Worm (Caenorhabditis elegans) whole organism, L3 larva: Measurements from ENCODE around the gene T07H8.11.

Experiments
- R02D3.7 ChIP-seq: fragments of 150-350 bp; optimal IDR thresholded peaks from 2 replicates; lab custom pipeline; 2014; ENCODE audit warnings: missing biosample characterization, missing genetic modification characterization
- ZK546.5 ChIP-seq: sonication (generic microtip); optimal IDR thresholded peaks from 2 replicates; lab custom pipeline; 2017; ENCODE audit warnings: missing biosample characterization, missing genetic modification characterization
- aly-2 ChIP-seq: fragments of 150-350 bp; optimal IDR thresholded peaks from 2 replicates; lab custom pipeline; 2014; ENCODE audit warnings: missing biosample characterization, missing genetic modification characterization
- ama-1 ChIP-seq: fragments of 150-350 bp; optimal IDR thresholded peaks from 2 replicates; lab custom pipeline; 2018
- ceh-16 ChIP-seq: sonication (generic microtip); optimal IDR thresholded peaks from 2 replicates; lab custom pipeline; 2017; ENCODE audit warnings: missing biosample characterization, missing genetic modification characterization
- ceh-28 ChIP-seq: fragments of 150-350 bp; optimal IDR thresholded peaks from 2 replicates; lab custom pipeline; 2014; ENCODE audit warnings: missing biosample characterization, missing genetic modification reagents, missing genetic modification characterization
- ceh-9 ChIP-seq: sonication (generic microtip); optimal IDR thresholded peaks from 2 replicates; lab custom pipeline; 2018; ENCODE audit warnings: missing biosample characterization, missing genetic modification characterization
- daf-12 ChIP-seq: fragments of 150-350 bp; optimal IDR thresholded peaks from 2 replicates; lab custom pipeline; 2014; ENCODE audit warnings: missing biosample characterization, missing genetic modification reagents, missing genetic modification characterization
- egl-27 ChIP-seq: sonication (generic microtip); optimal IDR thresholded peaks from 4 replicates; lab custom pipeline; 2017; ENCODE audit warnings: missing biosample characterization, missing genetic modification reagents, missing genetic modification characterization
- elt-1 ChIP-seq: fragments of 150-350 bp; optimal IDR thresholded peaks from 2 replicates; lab custom pipeline; 2014; ENCODE audit warnings: missing biosample characterization, missing genetic modification characterization
- eor-1 ChIP-seq, 2 experiments: fragments of 150-350 bp; optimal IDR thresholded peaks; 2 replicates each; lab custom pipeline; 2014 to 2018; ENCODE audit warnings: missing biosample characterization in 2 of 2, missing genetic modification characterization in 2 of 2
- fkh-10 ChIP-seq: sonication (generic microtip); optimal IDR thresholded peaks from 2 replicates; lab custom pipeline; 2017; ENCODE audit warnings: missing biosample characterization, missing genetic modification reagents, missing genetic modification characterization
- fos-1 ChIP-seq: fragments of 150-350 bp; optimal IDR thresholded peaks from 2 replicates; lab custom pipeline; 2014; ENCODE audit warnings: missing biosample characterization, missing genetic modification characterization
- hmg-11 ChIP-seq: sonication (generic microtip); optimal IDR thresholded peaks from 2 replicates; lab custom pipeline; 2016; ENCODE audit warnings: missing genetic modification characterization, missing compliant biosample characterization
- jun-1 ChIP-seq: fragments of 150-350 bp; optimal IDR thresholded peaks from 2 replicates; lab custom pipeline; 2014; ENCODE audit warnings: missing biosample characterization, missing genetic modification reagents, missing genetic modification characterization
- lin-15B ChIP-seq: fragments of 150-350 bp; optimal IDR thresholded peaks from 2 replicates; lab custom pipeline; 2014; ENCODE audit warnings: missing biosample characterization, missing genetic modification characterization
- lin-39 ChIP-seq: fragments of 150-350 bp; optimal IDR thresholded peaks from 2 replicates; lab custom pipeline; 2018; ENCODE audit warnings: missing biosample characterization, missing genetic modification reagents, missing genetic modification characterization
- lsy-12 ChIP-seq: sonication (generic microtip); optimal IDR thresholded peaks from 2 replicates; lab custom pipeline; 2016; ENCODE audit warnings: mild to moderate bottlenecking, missing genetic modification characterization, missing compliant biosample characterization
- nhr-11 ChIP-seq: fragments of 150-350 bp; optimal IDR thresholded peaks from 2 replicates; lab custom pipeline; 2014; ENCODE audit warnings: missing biosample characterization, missing genetic modification characterization
- nhr-12 ChIP-seq: fragments of 150-350 bp; optimal IDR thresholded peaks from 2 replicates; lab custom pipeline; 2014; ENCODE audit warnings: missing biosample characterization, missing genetic modification characterization
- nhr-23 ChIP-seq: fragments of 150-350 bp; optimal IDR thresholded peaks from 2 replicates; lab custom pipeline; 2014; ENCODE audit warnings: missing biosample characterization, missing genetic modification reagents, missing genetic modification characterization
- nhr-237 ChIP-seq: fragments of 150-350 bp; optimal IDR thresholded peaks from 2 replicates; lab custom pipeline; 2014; ENCODE audit warnings: missing biosample characterization, missing genetic modification characterization
- nhr-25 ChIP-seq: sonication (generic microtip); optimal IDR thresholded peaks from 2 replicates; lab custom pipeline; 2017; ENCODE audit warnings: missing biosample characterization, missing genetic modification characterization
- nhr-43 ChIP-seq: sonication (generic microtip); optimal IDR thresholded peaks from 2 replicates; lab custom pipeline; 2016; ENCODE audit warnings: mild to moderate bottlenecking, missing genetic modification characterization, missing compliant biosample characterization; ENCODE audit not compliant: poor library complexity, severe bottlenecking
- nhr-67 ChIP-seq: fragments of 150-350 bp; optimal IDR thresholded peaks from 2 replicates; lab custom pipeline; 2014; ENCODE audit warnings: missing biosample characterization, missing genetic modification characterization
- nhr-76 ChIP-seq: fragments of 150-350 bp; sonication (generic microtip); optimal IDR thresholded peaks from 5 replicates; lab custom pipeline; 2014; ENCODE audit warnings: missing biosample characterization, missing genetic modification characterization
- nhr-77 ChIP-seq: fragments of 150-350 bp; optimal IDR thresholded peaks from 2 replicates; lab custom pipeline; 2014; ENCODE audit warnings: missing biosample characterization, missing genetic modification characterization
- pqm-1 ChIP-seq: fragments of 150-350 bp; optimal IDR thresholded peaks from 2 replicates; lab custom pipeline; 2017; ENCODE audit warnings: missing biosample characterization, missing genetic modification characterization, inconsistent platforms
- sea-2 ChIP-seq: fragments of 150-350 bp; sonication (generic microtip); optimal IDR thresholded peaks from 4 replicates; lab custom pipeline; 2014; ENCODE audit warnings: missing biosample characterization, missing genetic modification reagents, missing genetic modification characterization
- skn-1 ChIP-seq: fragments of 150-350 bp; optimal IDR thresholded peaks from 2 replicates; lab custom pipeline; 2014; ENCODE audit warnings: missing biosample characterization, missing genetic modification characterization
- snpc-4 ChIP-seq: fragments of 150-350 bp; optimal IDR thresholded peaks from 2 replicates; lab custom pipeline; 2014; ENCODE audit warnings: missing biosample characterization, missing genetic modification characterization
- tbx-2 ChIP-seq: sonication (generic microtip); optimal IDR thresholded peaks from 2 replicates; lab custom pipeline; 2016; ENCODE audit warnings: mild to moderate bottlenecking, missing genetic modification characterization, missing compliant biosample characterization
- unc-39 ChIP-seq: sonication (generic microtip); optimal IDR thresholded peaks from 4 replicates; lab custom pipeline; 2017; ENCODE audit warnings: missing biosample characterization, missing genetic modification characterization
- unc-62 ChIP-seq: fragments of 150-350 bp; sonication (generic microtip); optimal IDR thresholded peaks from 4 replicates; lab custom pipeline; 2014; ENCODE audit warnings: missing biosample characterization, missing genetic modification reagents, missing genetic modification characterization
- zag-1 ChIP-seq: fragments of 150-350 bp; optimal IDR thresholded peaks from 2 replicates; lab custom pipeline; 2014; ENCODE audit warnings: missing biosample characterization, missing genetic modification characterization
- ztf-4 ChIP-seq: fragments of 150-350 bp; optimal IDR thresholded peaks from 2 replicates; lab custom pipeline; 2014; ENCODE audit warnings: missing biosample characterization, missing genetic modification characterization

The T07H8.11 gene

ce11 chrV:6991771-6992170, 40.6 kb upstream of the T07H8.11 start, which contains the start of gene nhr-162:
nhr-162 (minus strand) TSS chrV:6991871.
- TF ChIP-seq unc-62 (GFP tag; lab: Kevin White, UChicago) (no peak), nhr-43 (tag; lab: Kevin White, UChicago) (no peak), lin-15B (no peak), nhr-77 (no peak), ceh-9 (tag; lab: Kevin White, UChicago) (no peak), nhr-12 (tag; lab: Kevin White, UChicago) (no peak), fos-1 (tag; lab: Kevin White, UChicago) (no peak), ztf-4 (tag; lab: Kevin White, UChicago) (no peak), pqm-1 (no peak), jun-1 (no peak), R02D3.7 (tag; lab: Kevin White, UChicago) (no peak), nhr-11 (tag; lab: Kevin White, UChicago) (no peak), skn-1 (tag; lab: Kevin White, UChicago) (no peak), sea-2 (GFP tag; lab: Kevin White, UChicago) (no peak), egl-27 (tag; lab: Kevin White, UChicago) (no peak), nhr-67 (tag; lab: Kevin White, UChicago) (no peak), ZK546.5 (tag; lab: Kevin White, UChicago) (no peak)

DNA sequence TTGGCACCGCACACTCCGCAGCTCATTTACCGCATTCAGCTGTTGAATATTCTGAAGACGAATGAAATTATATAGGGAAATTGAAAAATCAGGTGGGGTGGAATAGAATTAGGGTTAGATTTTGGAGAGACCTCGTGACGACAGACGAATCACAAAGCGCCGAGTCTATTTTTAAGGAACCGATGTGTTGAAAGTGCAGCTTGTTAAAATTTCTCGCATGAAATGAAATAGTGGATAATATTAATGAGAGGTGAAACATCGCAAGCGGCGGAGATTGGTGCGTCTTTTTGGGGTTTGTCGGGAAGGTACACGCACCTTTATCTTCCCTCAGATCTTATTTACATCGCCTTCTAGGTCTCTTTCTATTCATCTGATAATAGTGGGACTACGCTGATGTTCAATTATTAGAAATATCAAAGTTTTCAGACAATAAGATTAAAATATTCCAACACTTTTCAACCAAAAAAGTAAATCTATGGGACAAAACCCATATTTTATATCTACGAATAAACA, 38.5 kb upstream of the T07H8.11 start, which contains the start of gene nhr-140:
Gene nhr-140 (minus strand): TSS at position 51 of the 513 bp plus-strand sequence.
- TF ChIP-seq elt-1 (tag; lab: Kevin White, UChicago) (peak; percentile 56), nhr-23 (no peak), zag-1 (tag; lab: Kevin White, UChicago) (no peak)
- TF ChIP-seq, all 47 proteins: peak for 1

DNA sequence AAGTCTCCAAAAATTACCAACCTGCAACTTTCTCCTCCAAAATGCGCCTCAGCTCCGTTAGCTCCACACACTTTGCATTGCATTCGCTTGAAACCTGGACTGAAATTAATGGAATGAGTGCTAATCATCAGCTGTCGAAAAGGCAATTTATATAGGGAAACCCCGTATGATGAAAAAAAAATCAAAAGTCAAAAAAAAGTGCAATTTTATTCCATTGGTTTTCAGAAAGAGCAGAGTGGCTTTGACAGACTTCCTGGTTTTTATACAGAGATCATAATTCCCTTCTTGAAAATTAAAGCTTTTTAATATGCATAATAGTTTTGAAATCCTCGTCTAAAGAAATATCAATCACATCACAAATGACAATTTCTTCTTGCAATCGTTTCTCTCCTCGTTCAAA, 36.5 kb upstream of the T07H8.11 start, which contains the start of gene nhr-139:
Gene nhr-139 (minus strand): TSS at position 101 of the 400 bp plus-strand sequence.
- no peak for TF ChIP-seq nhr-25 (tag; lab: Kevin White, UChicago)
- TF ChIP-seq unc-39 (tag; lab: Kevin White, UChicago) = no peak
- TF ChIP-seq lsy-12 (tag; lab: Kevin White, UChicago) = no peak
- TF ChIP-seq R02D3.7 (tag; lab: Kevin White, UChicago) = no peak
- no peak for TF ChIP-seq zag-1 (tag; lab: Kevin White, UChicago)
- no peak for TF ChIP-seq nhr-76 (tag; lab: Kevin White, UChicago)

ce11 chrV:6985943-6986342, 34.7 kb upstream of the T07H8.11 start, which contains the start of gene nhr-163:
nhr-163 (minus strand) TSS chrV:6986043.
- TF ChIP-seq nhr-237 (tag; lab: Kevin White, UChicago) (no peak), nhr-43 (tag; lab: Kevin White, UChicago) (no peak), ceh-9 (tag; lab: Kevin White, UChicago) (no peak), hmg-11 (tag; lab: Kevin White, UChicago) (no peak), skn-1 (tag; lab: Kevin White, UChicago) (no peak), nhr-76 (tag; lab: Kevin White, UChicago) (no peak), unc-62 (GFP tag; lab: Kevin White, UChicago) (no peak), aly-2 (tag; lab: Kevin White, UChicago) (no peak), snpc-4 (no peak), lin-39 (tag; lab: Kevin White, UChicago) (no peak), nhr-11 (tag; lab: Kevin White, UChicago) (no peak), ama-1 (lab: Kevin White, UChicago) (no peak), fos-1 (tag; lab: Kevin White, UChicago) (no peak), ceh-16 (no peak), jun-1 (no peak), daf-12 (no peak), tbx-2 (no peak), eor-1 (tag; optimal IDR thresholded peaks at IDR 0.05; lab: Kevin White, UChicago) (no peak), fkh-10 (GFP tag; lab: Kevin White, UChicago) (no peak)

- TF ChIP-seq ceh-28 (tag; lab: Kevin White, UChicago) (no peak), unc-39 (tag; lab: Kevin White, UChicago) (no peak), R02D3.7 (tag; lab: Kevin White, UChicago) (no peak), nhr-11 (tag; lab: Kevin White, UChicago) (no peak), jun-1 (no peak), ceh-9 (tag; lab: Kevin White, UChicago) (no peak), ceh-16 (no peak), nhr-67 (tag; lab: Kevin White, UChicago) (no peak)
Observed at ce11 chrV:6982813-6983212, 31.6 kb upstream of the T07H8.11 start, which contains the start of gene nhr-161. nhr-161 (minus strand) TSS chrV:6982913.
